Worm (Caenorhabditis elegans): ENCODE data around the gene nspd-7.

- no peak for TF ChIP-seq mep-1 (tag; optimal IDR thresholded peaks at IDR 0.05)
- TF ChIP-seq snpc-4 (tag; optimal IDR thresholded peaks at IDR 0.05): no peak
- no peak for TF ChIP-seq Y48G9A.11 (GFP tag; IDR thresholded peaks at IDR 0.05)
These were observed 16.3 kb upstream of the nspd-7 start for ce11 chrIV:10285328-10285727.

Measured in whole organism, L4 larva.